Worm (Caenorhabditis elegans) whole organism, early embryonic: ENCODE measurements around the gene str-145.

ENCODE experiments used
- ama-1 ChIP-seq: fragments of 150-350 bp; optimal IDR thresholded peaks from 2 replicates; lab custom pipeline; 2014
- ceh-13 ChIP-seq: fragments of 200-800 bp; sonication (Bioruptor generic); optimal IDR thresholded peaks from 2 replicates; lab custom pipeline; 2018; ENCODE audit warnings: mild to moderate bottlenecking, missing genetic modification characterization, missing compliant biosample characterization
- flt-1 ChIP-seq: fragments of 200-800 bp; sonication (Bioruptor generic); IDR thresholded peaks from 2 replicates; pipeline ENCODE4 v1.3.6; 2022; ENCODE audit warnings: missing genetic modification characterization, missing compliant biosample characterization
- hmg-4 ChIP-seq: fragments of 200-800 bp; sonication (Bioruptor generic); optimal IDR thresholded peaks from 2 replicates; lab custom pipeline; 2018; ENCODE audit warnings: mild to moderate bottlenecking, missing genetic modification characterization, missing compliant biosample characterization
- hnd-1 ChIP-seq: sonication (generic microtip); optimal IDR thresholded peaks from 2 replicates; lab custom pipeline; 2016; ENCODE audit warnings: missing genetic modification characterization, missing compliant biosample characterization
- pes-1 ChIP-seq: fragments of 200-800 bp; sonication (Bioruptor generic); IDR thresholded peaks from 2 replicates; pipeline ENCODE4 v1.3.6; 2022; ENCODE audit warnings: missing genetic modification reagents, missing genetic modification characterization, missing compliant biosample characterization
- scrt-1 ChIP-seq: fragments of 200-800 bp; sonication (Bioruptor generic); IDR thresholded peaks from 2 replicates; pipeline ENCODE4 v1.3.6; 2022; ENCODE audit warnings: missing genetic modification characterization, missing compliant biosample characterization
- sea-1 ChIP-seq: fragments of 200-800 bp; sonication (Bioruptor generic); conservative IDR thresholded peaks from 2 replicates; pipeline ENCODE4 v1.3.6; 2022; ENCODE audit warnings: missing genetic modification characterization, missing compliant biosample characterization
- tbx-11 ChIP-seq: fragments of 200-800 bp; sonication (Bioruptor generic); IDR thresholded peaks from 2 replicates; pipeline ENCODE4 v1.3.6; 2022; ENCODE audit warnings: missing genetic modification characterization, missing compliant biosample characterization
- tbx-37 ChIP-seq: fragments of 200-800 bp; sonication (Bioruptor generic); conservative IDR thresholded peaks from 2 replicates; pipeline ENCODE4 v1.3.6; 2022; ENCODE audit warnings: missing genetic modification reagents, missing genetic modification characterization, missing compliant biosample characterization

DNA sequence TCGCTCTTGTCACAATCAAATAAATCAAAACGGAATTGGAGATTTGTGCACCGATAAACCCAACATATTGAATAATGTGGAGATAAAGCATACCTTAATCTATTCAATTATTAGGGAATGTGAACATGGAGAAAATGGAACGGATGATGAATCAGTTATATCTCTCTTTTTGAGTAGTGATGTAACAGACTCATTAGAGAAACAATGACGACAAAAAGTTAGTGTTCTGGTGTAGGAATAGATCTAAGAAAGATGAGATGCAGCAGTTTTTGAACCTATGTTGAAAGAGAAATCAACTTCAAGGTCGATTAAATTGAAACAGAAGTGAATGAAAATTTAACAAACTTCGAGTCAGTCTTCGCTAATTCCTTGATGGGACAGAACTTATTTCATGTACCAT is 2.8 kb downstream of the str-145 start, which contains the start of gene str-146:
- TF ChIP-seq pes-1 (GFP tag; lab: Robert Waterston, UW) (no peak), ama-1 (no peak), hnd-1 (tag; lab: Kevin White, UChicago) (no peak), tbx-11 (no peak), sea-1 (GFP tag; lab: Robert Waterston, UW) (no peak), hmg-4 (no peak), flt-1 (no peak), ceh-13 (no peak), tbx-37 (no peak), scrt-1 (GFP tag; lab: Robert Waterston, UW) (no peak)
